Worm (Caenorhabditis elegans) whole organism, L3 larva: ENCODE results near the gene C52E4.7.

ENCODE experiments used
- ama-1 ChIP-seq: fragments of 150-350 bp; optimal IDR thresholded peaks from 2 replicates; lab custom pipeline; 2018
- ceh-9 ChIP-seq: sonication (generic microtip); optimal IDR thresholded peaks from 2 replicates; lab custom pipeline; 2018; ENCODE audit warnings: missing biosample characterization, missing genetic modification characterization
- daf-12 ChIP-seq: fragments of 150-350 bp; optimal IDR thresholded peaks from 2 replicates; lab custom pipeline; 2014; ENCODE audit warnings: missing biosample characterization, missing genetic modification reagents, missing genetic modification characterization
- egl-5 ChIP-seq: fragments of 150-350 bp; optimal IDR thresholded peaks from 2 replicates; lab custom pipeline; 2017; ENCODE audit warnings: missing biosample characterization, missing genetic modification reagents, missing genetic modification characterization, inconsistent platforms
- elt-1 ChIP-seq: fragments of 150-350 bp; optimal IDR thresholded peaks from 2 replicates; lab custom pipeline; 2014; ENCODE audit warnings: missing biosample characterization, missing genetic modification characterization
- elt-3 ChIP-seq, 3 experiments: fragments of 150-350 bp in 1 of 3; sonication (generic microtip) in 2 of 3; optimal IDR thresholded peaks; 2 replicates in 2 of 3; 4 replicates in 1 of 3; lab custom pipeline; 2014 to 2017; ENCODE audit warnings: missing biosample characterization in 3 of 3, missing genetic modification characterization in 3 of 3
- nhr-12 ChIP-seq: fragments of 150-350 bp; optimal IDR thresholded peaks from 2 replicates; lab custom pipeline; 2014; ENCODE audit warnings: missing biosample characterization, missing genetic modification characterization
- nhr-237 ChIP-seq: fragments of 150-350 bp; optimal IDR thresholded peaks from 2 replicates; lab custom pipeline; 2014; ENCODE audit warnings: missing biosample characterization, missing genetic modification characterization
- nhr-76 ChIP-seq: fragments of 150-350 bp; sonication (generic microtip); optimal IDR thresholded peaks from 5 replicates; lab custom pipeline; 2014; ENCODE audit warnings: missing biosample characterization, missing genetic modification characterization
- skn-1 ChIP-seq: fragments of 150-350 bp; optimal IDR thresholded peaks from 2 replicates; lab custom pipeline; 2014; ENCODE audit warnings: missing biosample characterization, missing genetic modification characterization

DNA sequence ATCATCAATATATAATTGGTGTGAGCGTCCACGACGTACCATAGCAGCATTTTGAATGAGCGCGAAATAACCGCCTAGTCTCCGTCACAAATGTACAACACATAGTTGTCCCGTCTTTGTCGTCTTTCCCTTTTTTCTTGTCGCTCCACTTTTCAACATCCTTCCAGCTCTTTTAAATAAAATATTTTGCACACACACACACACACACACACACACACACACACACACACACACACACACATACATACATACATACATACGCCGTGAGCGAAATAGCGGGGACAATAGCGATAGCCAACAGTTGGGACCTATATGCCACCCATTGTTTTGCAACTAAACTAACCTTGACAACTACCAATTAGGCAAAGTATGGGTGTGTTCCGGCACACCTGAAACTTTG is 44.2 kb downstream of the C52E4.7 start:
- TF ChIP-seq ama-1 (no peak), nhr-237 (tag; lab: Kevin White, UChicago) (no peak), nhr-76 (tag; lab: Kevin White, UChicago) (no peak), elt-3 (tag; optimal IDR thresholded peaks at IDR 0.05; lab: Kevin White, UChicago) (no peak), nhr-12 (no peak), elt-1 (tag; lab: Kevin White, UChicago) (no peak), daf-12 (tag; lab: Kevin White, UChicago) (no peak), skn-1 (tag; lab: Kevin White, UChicago) (no peak), egl-5 (tag; lab: Kevin White, UChicago) (no peak), ceh-9 (tag; lab: Kevin White, UChicago) (no peak)
